Worm (Caenorhabditis elegans): ENCODE data around the gene hhat-2.

- TF ChIP-seq let-526 (GFP tag; IDR thresholded peaks at IDR 0.05), result no peak
- TF ChIP-seq ztf-6 (GFP tag; IDR thresholded peaks at IDR 0.05), result no peak
- no peak for TF ChIP-seq ama-1 (optimal IDR thresholded peaks at IDR 0.05)
- TF ChIP-seq ama-1 (GFP tag; optimal IDR thresholded peaks at IDR 0.05), result no peak
- no peak for TF ChIP-seq bed-1 (GFP tag; IDR thresholded peaks at IDR 0.05)
- TF ChIP-seq Y95B8A.8 (GFP tag; IDR thresholded peaks at IDR 0.05), result no peak
- no peak for TF ChIP-seq unc-62 (GFP tag; optimal IDR thresholded peaks at IDR 0.05)
- TF ChIP-seq nhr-179 (tag; optimal IDR thresholded peaks at IDR 0.05), result no peak
- no peak for TF ChIP-seq ztf-3 (GFP tag; optimal IDR thresholded peaks at IDR 0.05)
These were observed 29.7 kb downstream of the hhat-2 start, which contains the start of gene Y57G11C.14 for ce11 chrIV:14799186-14799585.

All from whole organism, young adult.